Fruit fly (Drosophila melanogaster) whole organism, wandering third instar larva: ENCODE data around the gene Nepl3.

ENCODE experiments used
- Abd-B ChIP-seq: fragments of >200 bp; optimal IDR thresholded peaks from 2 replicates; lab custom pipeline; 2017; ENCODE audit warnings: missing biosample characterization, missing genetic modification characterization
- CG32264 ChIP-seq: fragments of 200-800 bp; sonication (Bioruptor generic); optimal IDR thresholded peaks from 2 replicates; lab custom pipeline; 2016; ENCODE audit warnings: missing biosample characterization, missing genetic modification characterization
- CG9705 ChIP-seq: fragments of 200-800 bp; sonication (Bioruptor generic); optimal IDR thresholded peaks from 2 replicates; lab custom pipeline; 2018; ENCODE audit warnings: missing biosample characterization, mild to moderate bottlenecking, missing genetic modification characterization
- CrebA ChIP-seq: fragments of 200-800 bp; sonication (Bioruptor generic); optimal IDR thresholded peaks from 2 replicates; lab custom pipeline; 2016; ENCODE audit warnings: missing biosample characterization, mild to moderate bottlenecking, missing genetic modification characterization, borderline replicate concordance
- Dfd ChIP-seq: fragments of >200 bp; optimal IDR thresholded peaks from 2 replicates; lab custom pipeline; 2017; ENCODE audit warnings: missing biosample characterization, missing genetic modification characterization
- Dif ChIP-seq: fragments of 200-275, 200-300 bp; sonication (Bioruptor generic); optimal IDR thresholded peaks from 2 replicates; lab custom pipeline; 2018; ENCODE audit warnings: missing biosample characterization, missing genetic modification characterization; ENCODE audit not compliant: partially characterized antibody
- GATAd ChIP-seq: sonication (Bioruptor generic); optimal IDR thresholded peaks from 2 replicates; lab custom pipeline; 2016; ENCODE audit warnings: missing biosample characterization, missing genetic modification characterization
- HLH106 ChIP-seq: fragments of 200-800 bp; optimal IDR thresholded peaks from 3 replicates; lab custom pipeline; 2019; ENCODE audit warnings: missing biosample characterization, mild to moderate bottlenecking, missing genetic modification characterization, moderate library complexity
- Hnf4 ChIP-seq: fragments of 200-800 bp; sonication (Bioruptor generic); optimal IDR thresholded peaks from 2 replicates; lab custom pipeline; 2016; ENCODE audit warnings: missing biosample characterization, mild to moderate bottlenecking, missing genetic modification characterization
- Hr78 ChIP-seq: fragments of >200 bp; optimal IDR thresholded peaks from 2 replicates; lab custom pipeline; 2017; ENCODE audit warnings: missing biosample characterization, missing genetic modification characterization
- Hr83 ChIP-seq: fragments of 200-300 bp; sonication (Bioruptor generic); optimal IDR thresholded peaks from 2 replicates; lab custom pipeline; 2016; ENCODE audit warnings: missing biosample characterization, mild to moderate bottlenecking, missing genetic modification characterization, moderate library complexity; ENCODE audit not compliant: poor library complexity, severe bottlenecking
- Jra ChIP-seq: sonication (Bioruptor generic); optimal IDR thresholded peaks from 2 replicates; lab custom pipeline; 2016; ENCODE audit warnings: missing biosample characterization, missing genetic modification characterization
- Mio ChIP-seq: sonication (Bioruptor generic); optimal IDR thresholded peaks from 2 replicates; lab custom pipeline; 2016; ENCODE audit warnings: missing biosample characterization, missing genetic modification characterization
- Myc ChIP-seq: fragments of >200 bp; optimal IDR thresholded peaks from 2 replicates; lab custom pipeline; 2017
- N ChIP-seq: fragments of >200 bp; optimal IDR thresholded peaks from 2 replicates; lab custom pipeline; 2018; ENCODE audit warnings: missing biosample characterization, missing external identifiers, missing genetic modification characterization
- OdsH ChIP-seq: fragments of 200-800 bp; sonication (Bioruptor generic); optimal IDR thresholded peaks from 2 replicates; lab custom pipeline; 2016; ENCODE audit warnings: missing biosample characterization, mild to moderate bottlenecking, missing genetic modification characterization
- Rel ChIP-seq, 2 experiments: fragments of 200-800 bp; sonication (Bioruptor generic) in 1 of 2; optimal IDR thresholded peaks; 2 replicates in 1 of 2; 3 replicates in 1 of 2; lab custom pipeline; 2016 to 2019; ENCODE audit warnings: mild to moderate bottlenecking in 2 of 2, missing biosample characterization in 2 of 2, missing genetic modification characterization in 2 of 2, moderate library complexity in 1 of 2
- Sp1 ChIP-seq: fragments of 200-800 bp; sonication (Bioruptor generic); optimal IDR thresholded peaks from 3 replicates; lab custom pipeline; 2019; ENCODE audit warnings: missing biosample characterization, mild to moderate bottlenecking, missing genetic modification characterization, moderate library complexity
- br ChIP-seq: fragments of 200-800 bp; sonication (Bioruptor generic); optimal IDR thresholded peaks from 2 replicates; lab custom pipeline; 2016; ENCODE audit warnings: missing biosample characterization, missing genetic modification characterization
- brk ChIP-seq: fragments of 200-800 bp; sonication (Bioruptor generic); optimal IDR thresholded peaks from 2 replicates; lab custom pipeline; 2016; ENCODE audit warnings: missing biosample characterization, mild to moderate bottlenecking, missing genetic modification characterization
- dl ChIP-seq, 2 experiments: fragments of 175-275, 200-275 bp in 1 of 2; fragments of 200-275 bp in 1 of 2; sonication (Bioruptor generic); optimal IDR thresholded peaks; lab custom pipeline; 2018; ENCODE audit warnings: mild to moderate bottlenecking in 2 of 2, missing biosample characterization in 2 of 2, missing genetic modification characterization in 2 of 2, moderate library complexity in 2 of 2; ENCODE audit not compliant: partially characterized antibody in 2 of 2, insufficient read depth in 1 of 2
- dmrt93B ChIP-seq: fragments of 200-800 bp; sonication (Bioruptor generic); optimal IDR thresholded peaks from 2 replicates; lab custom pipeline; 2018; ENCODE audit warnings: missing biosample characterization, mild to moderate bottlenecking, missing genetic modification characterization
- dsf ChIP-seq: sonication (Bioruptor generic); optimal IDR thresholded peaks from 2 replicates; lab custom pipeline; 2016; ENCODE audit warnings: missing biosample characterization, missing genetic modification characterization, borderline replicate concordance
- ey ChIP-seq: fragments of 200-800 bp; sonication (Bioruptor generic); optimal IDR thresholded peaks from 2 replicates; lab custom pipeline; 2016; ENCODE audit warnings: missing biosample characterization, missing genetic modification characterization
- foxo ChIP-seq, 2 experiments: fragments of 200-800 bp; sonication (Bioruptor generic); optimal IDR thresholded peaks; 2 replicates in 1 of 2; 3 replicates in 1 of 2; lab custom pipeline; 2016 to 2017; ENCODE audit warnings: missing biosample characterization in 2 of 2, missing genetic modification characterization in 2 of 2
- fru ChIP-seq: fragments of 200-800 bp; sonication (Bioruptor generic); optimal IDR thresholded peaks from 3 replicates; lab custom pipeline; 2016; ENCODE audit warnings: missing biosample characterization, mild to moderate bottlenecking, missing genetic modification characterization
- h ChIP-seq: fragments of 200-800 bp; sonication (Bioruptor generic); optimal IDR thresholded peaks from 3 replicates; lab custom pipeline; 2016; ENCODE audit warnings: missing biosample characterization, mild to moderate bottlenecking, missing genetic modification characterization
- jim ChIP-seq: fragments of 175-275, 200-325 bp; sonication (Bioruptor generic); optimal IDR thresholded peaks from 2 replicates; lab custom pipeline; 2016; ENCODE audit warnings: missing biosample characterization, mild to moderate bottlenecking, missing genetic modification characterization
- pan ChIP-seq: fragments of >200 bp; optimal IDR thresholded peaks from 2 replicates; lab custom pipeline; 2017
- psq ChIP-seq: fragments of 200-800 bp; sonication (Bioruptor generic); optimal IDR thresholded peaks from 3 replicates; lab custom pipeline; 2017; ENCODE audit warnings: missing biosample characterization, mild to moderate bottlenecking, missing genetic modification characterization, moderate library complexity
- rgr ChIP-seq: fragments of 200-800 bp; sonication (Bioruptor generic); optimal IDR thresholded peaks from 3 replicates; lab custom pipeline; 2016; ENCODE audit warnings: missing biosample characterization, mild to moderate bottlenecking, missing genetic modification characterization
- sage ChIP-seq: fragments of 200-800 bp; sonication (Bioruptor generic); optimal IDR thresholded peaks from 2 replicates; lab custom pipeline; 2016; ENCODE audit warnings: missing biosample characterization, mild to moderate bottlenecking, missing genetic modification characterization
- sv ChIP-seq: fragments of 200-800 bp; sonication (Bioruptor generic); optimal IDR thresholded peaks from 3 replicates; lab custom pipeline; 2016; ENCODE audit warnings: missing biosample characterization, missing genetic modification characterization
- tai ChIP-seq: sonication (Bioruptor generic); optimal IDR thresholded peaks from 2 replicates; lab custom pipeline; 2016; ENCODE audit warnings: missing biosample characterization, missing genetic modification characterization
- usp ChIP-seq: fragments of >200 bp; optimal IDR thresholded peaks from 2 replicates; lab custom pipeline; 2017; ENCODE audit warnings: missing biosample characterization, missing genetic modification characterization
- woc ChIP-seq: sonication (Bioruptor generic); optimal IDR thresholded peaks from 2 replicates; lab custom pipeline; 2016; ENCODE audit warnings: missing biosample characterization, mild to moderate bottlenecking, missing genetic modification characterization

Nepl3 gene

DNA sequence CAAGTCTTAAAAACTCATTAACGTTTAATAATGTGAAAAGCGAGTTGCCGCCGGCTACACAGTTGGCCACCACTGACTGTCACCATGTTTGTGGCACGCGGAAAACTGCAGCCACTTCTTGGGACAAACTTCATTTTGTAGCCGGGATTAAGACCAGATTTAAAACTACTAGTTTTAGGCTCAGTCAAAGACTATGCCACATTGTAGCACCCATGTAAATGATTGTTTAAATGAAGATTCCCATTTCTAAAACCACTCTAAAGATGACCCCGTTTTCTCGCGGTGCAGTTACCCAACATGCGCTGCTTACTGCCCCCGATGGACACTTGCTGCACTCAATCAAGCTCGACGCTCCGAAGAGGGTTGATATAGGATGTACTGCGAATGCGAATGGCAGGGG lies 32.3 kb upstream of the Nepl3 start:
- TF ChIP-seq dsf (GFP tag; lab: Kevin White, UChicago) (no peak), Mio (GFP tag; lab: Kevin White, UChicago) (no peak), GATAd (GFP tag; lab: Kevin White, UChicago) (no peak), CrebA (no peak), Jra (GFP tag; lab: Kevin White, UChicago) (no peak), h (GFP tag; lab: Kevin White, UChicago) (no peak), CG32264 (GFP tag; lab: Kevin White, UChicago) (no peak), Hr78 (no peak), dl (GFP tag; optimal IDR thresholded peaks at IDR 0.05; lab: Kevin White, UChicago; ENCODE audit: insufficient read depth in 1 of 2, partially characterized antibody in 2 of 2) (no peak), sv (no peak), foxo (GFP tag; optimal IDR thresholded peaks at IDR 0.05; lab: Kevin White, UChicago) (no peak), Hnf4 (no peak), woc (GFP tag; lab: Kevin White, UChicago) (no peak), pan (lab: Kevin White, UChicago) (no peak)

DNA sequence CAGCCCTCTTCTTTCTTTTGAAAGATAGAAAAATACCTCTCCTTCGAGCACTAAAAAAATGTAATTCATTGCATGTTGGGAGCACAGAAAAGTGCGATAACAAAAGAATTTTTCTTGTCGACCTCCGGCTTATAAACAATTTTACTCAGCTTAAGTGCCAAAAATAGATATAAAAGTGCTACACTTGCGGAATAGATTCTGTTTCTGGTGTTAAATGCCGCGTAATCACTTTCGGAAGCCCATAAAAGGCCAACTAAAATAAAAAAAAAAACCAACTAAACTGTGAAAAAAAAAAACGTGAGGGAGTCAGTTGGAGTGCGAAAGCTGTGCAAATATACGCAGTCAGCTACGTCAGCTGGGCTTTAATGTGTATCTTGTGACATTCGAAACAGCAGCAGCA lies 31.6 kb upstream of the Nepl3 start:
- no peak for TF ChIP-seq foxo (GFP tag; optimal IDR thresholded peaks at IDR 0.05; lab: Kevin White, UChicago)
- no peak for TF ChIP-seq dl (GFP tag; optimal IDR thresholded peaks at IDR 0.05; lab: Kevin White, UChicago; ENCODE audit: insufficient read depth in 1 of 2, partially characterized antibody in 2 of 2)
- TF ChIP-seq Jra (GFP tag; lab: Kevin White, UChicago), result no peak
- TF ChIP-seq Hnf4, result no peak
- TF ChIP-seq Rel (GFP tag; optimal IDR thresholded peaks at IDR 0.05; lab: Kevin White, UChicago), result no peak
- no peak for TF ChIP-seq Rel (tag; optimal IDR thresholded peaks at IDR 0.05; lab: Kevin White, UChicago)
- TF ChIP-seq jim, result no peak
- no peak for TF ChIP-seq sv
- no peak for TF ChIP-seq h (GFP tag; lab: Kevin White, UChicago)
- no peak for TF ChIP-seq dsf (GFP tag; lab: Kevin White, UChicago)
- TF ChIP-seq rgr, result no peak
- TF ChIP-seq Abd-B, result no peak
- no peak for TF ChIP-seq sage (GFP tag; lab: Kevin White, UChicago)
- TF ChIP-seq, all 38 proteins: peak for 0

DNA sequence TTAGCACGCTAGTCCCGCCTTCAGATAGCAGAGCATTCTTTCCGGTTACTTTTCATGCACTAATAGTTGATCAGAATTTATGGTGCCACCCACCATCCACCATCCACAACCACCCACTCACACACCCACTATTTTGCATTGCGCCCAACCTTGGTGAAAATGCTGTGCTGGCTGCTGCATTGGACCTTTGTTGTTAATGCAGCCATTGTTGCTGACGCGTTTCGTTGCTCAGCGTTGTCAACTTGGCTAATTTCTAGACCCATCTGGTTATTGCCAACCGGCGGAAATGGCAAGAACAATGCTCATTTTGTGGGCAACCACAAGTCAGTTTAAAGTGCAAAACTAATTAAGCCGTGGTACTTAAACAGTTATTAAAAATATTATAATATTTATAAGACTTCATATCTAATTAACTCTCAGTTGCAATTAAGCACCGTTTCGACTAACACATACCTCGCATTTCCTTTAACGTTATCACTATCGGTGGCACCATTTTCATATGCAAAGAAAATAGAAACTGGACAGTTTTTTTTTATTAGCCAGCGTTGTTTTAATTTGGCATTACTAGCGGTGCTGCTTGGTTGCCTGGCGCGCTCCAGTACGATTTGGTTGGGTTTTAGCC lies 30.7 kb upstream of the Nepl3 start:
- TF ChIP-seq psq (GFP tag; lab: Kevin White, UChicago) (no peak), GATAd (GFP tag; lab: Kevin White, UChicago) (no peak), CrebA (no peak), Dfd (GFP tag; lab: Kevin White, UChicago) (no peak), woc (GFP tag; lab: Kevin White, UChicago) (no peak), fru (GFP tag; lab: Kevin White, UChicago) (no peak), foxo (GFP tag; optimal IDR thresholded peaks at IDR 0.05; lab: Kevin White, UChicago) (no peak), Jra (GFP tag; lab: Kevin White, UChicago) (no peak), Mio (GFP tag; lab: Kevin White, UChicago) (no peak), Hr83 (GFP tag; lab: Kevin White, UChicago) (no peak), jim (no peak), Abd-B (no peak), dl (GFP tag; optimal IDR thresholded peaks at IDR 0.05; lab: Kevin White, UChicago; ENCODE audit: insufficient read depth in 1 of 2, partially characterized antibody in 2 of 2) (no peak), rgr (no peak), ey (GFP tag; lab: Kevin White, UChicago) (no peak)

DNA sequence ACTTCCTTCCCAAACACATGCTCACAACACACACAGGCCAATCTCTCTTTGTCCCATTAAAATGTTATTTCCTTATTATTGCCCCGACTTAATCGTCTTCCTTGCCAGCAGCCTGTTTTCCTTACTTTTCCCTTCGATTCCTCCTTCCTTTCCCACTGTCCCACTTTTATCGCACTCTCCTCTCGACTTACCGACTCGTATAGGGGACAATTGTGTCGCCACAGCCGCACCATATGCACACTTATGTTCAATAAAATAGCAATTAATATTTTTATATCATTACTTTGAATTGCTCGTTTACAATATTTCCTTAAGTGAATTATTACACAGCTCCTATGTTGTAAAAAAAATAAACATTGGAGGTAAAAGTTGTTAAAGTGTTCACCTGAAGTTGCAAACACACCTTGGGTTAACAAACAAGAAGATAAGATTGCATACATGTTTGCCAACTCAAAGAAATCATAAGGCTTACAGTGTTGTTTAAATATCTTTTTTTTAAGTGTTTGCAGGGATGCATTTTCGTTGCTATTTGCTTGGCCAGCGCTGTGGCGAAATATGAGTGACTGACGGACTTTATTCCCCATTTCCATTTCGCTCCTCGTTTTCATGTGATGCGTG lies 29.0 kb upstream of the Nepl3 start:
- TF ChIP-seq rgr, result peak; percentile 74
- no peak for TF ChIP-seq Mio (GFP tag; lab: Kevin White, UChicago)
- TF ChIP-seq tai (GFP tag; lab: Kevin White, UChicago), result peak; percentile 74
- no peak for TF ChIP-seq dl (GFP tag; optimal IDR thresholded peaks at IDR 0.05; lab: Kevin White, UChicago; ENCODE audit: insufficient read depth in 1 of 2, partially characterized antibody in 2 of 2)
- TF ChIP-seq h (GFP tag; lab: Kevin White, UChicago), result peak; percentile 80
- peak; percentile 20 for TF ChIP-seq dsf (GFP tag; lab: Kevin White, UChicago)
- peak; percentile 79 for TF ChIP-seq br (GFP tag; lab: Kevin White, UChicago)
- TF ChIP-seq brk (GFP tag; lab: Kevin White, UChicago), result peak; percentile 41
- TF ChIP-seq sv, result peak; percentile 68
- TF ChIP-seq OdsH (GFP tag; lab: Kevin White, UChicago), result peak; percentile 75
- peak; percentile 73 for TF ChIP-seq ey (GFP tag; lab: Kevin White, UChicago)
- TF ChIP-seq Hnf4, result peak; percentile 49
- no peak for TF ChIP-seq usp (GFP tag; lab: Kevin White, UChicago)
- TF ChIP-seq dmrt93B (GFP tag; lab: Kevin White, UChicago), result peak; percentile 68
- peak; percentile 68 for TF ChIP-seq HLH106 (tag; lab: Kevin White, UChicago)
- TF ChIP-seq CG9705 (GFP tag; lab: Kevin White, UChicago), result peak; percentile 29
- TF ChIP-seq N (GFP tag; lab: Kevin White, UChicago), result no peak
- peak; percentile 70 for TF ChIP-seq psq (GFP tag; lab: Kevin White, UChicago)
- TF ChIP-seq pan (lab: Kevin White, UChicago), result no peak
- TF ChIP-seq fru (GFP tag; lab: Kevin White, UChicago), result peak; percentile 75
- peak; percentile 46 for TF ChIP-seq sage (GFP tag; lab: Kevin White, UChicago)
- no peak for TF ChIP-seq jim
- no peak for TF ChIP-seq Abd-B
- TF ChIP-seq Myc (lab: Kevin White, UChicago), result no peak
- no peak for TF ChIP-seq Hr78
- peak; percentile 48 for TF ChIP-seq Jra (GFP tag; lab: Kevin White, UChicago)
- peak in 1 of 2 experiments; percentile 81 for TF ChIP-seq foxo (GFP tag; optimal IDR thresholded peaks at IDR 0.05; lab: Kevin White, UChicago)
- no peak for TF ChIP-seq Hr83 (GFP tag; lab: Kevin White, UChicago)
- peak; percentile 20 for TF ChIP-seq CrebA
- peak; percentile 47 for TF ChIP-seq CG32264 (GFP tag; lab: Kevin White, UChicago)
- no peak for TF ChIP-seq GATAd (GFP tag; lab: Kevin White, UChicago)
- TF ChIP-seq Sp1, result peak; percentile 76
- no peak for TF ChIP-seq Dif (GFP tag; lab: Kevin White, UChicago)
